Worm (Caenorhabditis elegans) whole organism, L1 larva: ENCODE results near the gene W01D2.6.
A peak's percentile ranks its signal among the peaks of the same experiment; 100 is the strongest.

Experiments used
- C16A3.4 ChIP-seq: fragments of 150-350 bp; optimal IDR thresholded peaks from 2 replicates; lab custom pipeline; 2014; ENCODE audit warnings: missing biosample characterization, missing genetic modification characterization
- F16B12.6 ChIP-seq: fragments of 150-350 bp; optimal IDR thresholded peaks from 2 replicates; lab custom pipeline; 2014; ENCODE audit warnings: missing biosample characterization, missing genetic modification characterization
- aha-1 ChIP-seq: fragments of 150-350 bp; optimal IDR thresholded peaks from 2 replicates; lab custom pipeline; 2014; ENCODE audit warnings: missing biosample characterization, missing genetic modification characterization
- aly-2 ChIP-seq: fragments of 150-350 bp; optimal IDR thresholded peaks from 2 replicates; lab custom pipeline; 2014; ENCODE audit warnings: missing biosample characterization, missing genetic modification characterization
- ama-1 ChIP-seq: fragments of 150-350 bp; optimal IDR thresholded peaks from 2 replicates; lab custom pipeline; 2014
- blmp-1 ChIP-seq: fragments of 150-350 bp; optimal IDR thresholded peaks from 2 replicates; lab custom pipeline; 2014; ENCODE audit warnings: missing biosample characterization, missing genetic modification characterization
- ceh-8 ChIP-seq: fragments of 200-800 bp; sonication (Bioruptor generic); optimal IDR thresholded peaks from 2 replicates; lab custom pipeline; 2018; ENCODE audit warnings: mild to moderate bottlenecking, missing genetic modification characterization, moderate library complexity, missing compliant biosample characterization
- ceh-90 ChIP-seq: sonication (generic microtip); optimal IDR thresholded peaks from 2 replicates; lab custom pipeline; 2016; ENCODE audit warnings: missing genetic modification characterization, missing compliant biosample characterization
- ces-1 ChIP-seq: fragments of 150-350 bp; optimal IDR thresholded peaks from 2 replicates; lab custom pipeline; 2014; ENCODE audit warnings: missing biosample characterization, missing genetic modification reagents, missing genetic modification characterization
- dpl-1 ChIP-seq, 3 experiments: fragments of 150-350 bp in 2 of 3; sonication (generic microtip) in 1 of 3; optimal IDR thresholded peaks; 2 replicates each; lab custom pipeline; 2014 to 2017; ENCODE audit warnings: missing biosample characterization in 3 of 3, missing genetic modification characterization in 3 of 3, missing genetic modification reagents in 3 of 3
- elt-3 ChIP-seq, 6 experiments: fragments of 150-350 bp in 1 of 6; sonication (generic microtip); optimal IDR thresholded peaks; 2 replicates each; lab custom pipeline; 2017 to 2018; ENCODE audit warnings: missing biosample characterization in 6 of 6, missing genetic modification characterization in 6 of 6, inconsistent platforms in 1 of 6
- fkh-10 ChIP-seq: sonication (generic microtip); optimal IDR thresholded peaks from 2 replicates; lab custom pipeline; 2017; ENCODE audit warnings: missing biosample characterization, missing genetic modification reagents, missing genetic modification characterization
- grh-1 ChIP-seq: fragments of 200-800 bp; sonication (Bioruptor generic); IDR thresholded peaks from 2 replicates; pipeline ENCODE4 v1.3.6; 2022; ENCODE audit warnings: missing genetic modification reagents, missing genetic modification characterization, missing compliant biosample characterization
- hlh-17 ChIP-seq: fragments of 200-800 bp; sonication (Bioruptor generic); optimal IDR thresholded peaks from 2 replicates; lab custom pipeline; 2018; ENCODE audit warnings: missing genetic modification characterization, mild to moderate bottlenecking, missing compliant biosample characterization, moderate library complexity, borderline replicate concordance
- hlh-4 ChIP-seq: sonication (generic microtip); optimal IDR thresholded peaks from 2 replicates; lab custom pipeline; 2016; ENCODE audit warnings: mild to moderate bottlenecking, missing genetic modification characterization, missing compliant biosample characterization
- irx-1 ChIP-seq: sonication (generic microtip); optimal IDR thresholded peaks from 2 replicates; lab custom pipeline; 2016; ENCODE audit warnings: missing genetic modification characterization, missing compliant biosample characterization
- isw-1 ChIP-seq: fragments of 200-800 bp; sonication (Bioruptor generic); IDR thresholded peaks from 2 replicates; pipeline ENCODE4 v1.3.6; 2022; ENCODE audit warnings: missing genetic modification characterization, missing compliant biosample characterization
- lin-13 ChIP-seq: fragments of 150-350 bp; optimal IDR thresholded peaks from 2 replicates; lab custom pipeline; 2014; ENCODE audit warnings: missing biosample characterization, missing genetic modification reagents, missing genetic modification characterization
- lin-14 ChIP-seq: fragments of 200-800 bp; sonication (Bioruptor generic); optimal IDR thresholded peaks from 2 replicates; lab custom pipeline; 2018; ENCODE audit warnings: mild to moderate bottlenecking, missing genetic modification characterization, moderate library complexity, missing compliant biosample characterization
- lin-35 ChIP-seq, 2 experiments: fragments of 150-350 bp; optimal IDR thresholded peaks; 2 replicates each; lab custom pipeline; 2014; ENCODE audit warnings: missing biosample characterization in 2 of 2, missing genetic modification characterization in 2 of 2, missing genetic modification reagents in 2 of 2
- lin-39 ChIP-seq: fragments of 150-350 bp; optimal IDR thresholded peaks from 2 replicates; lab custom pipeline; 2014; ENCODE audit warnings: missing biosample characterization, missing genetic modification reagents, missing genetic modification characterization
- lir-3 ChIP-seq: sonication (generic microtip); optimal IDR thresholded peaks from 2 replicates; lab custom pipeline; 2016; ENCODE audit warnings: mild to moderate bottlenecking, missing genetic modification characterization, moderate library complexity, missing compliant biosample characterization; ENCODE audit not compliant: poor library complexity
- mef-2 ChIP-seq: fragments of 150-350 bp; optimal IDR thresholded peaks from 2 replicates; lab custom pipeline; 2014; ENCODE audit warnings: missing biosample characterization, missing genetic modification characterization
- nhr-19 ChIP-seq: fragments of 200-800 bp; sonication (Bioruptor generic); conservative IDR thresholded peaks from 2 replicates; pipeline ENCODE4 v1.3.6; 2022; ENCODE audit warnings: missing genetic modification characterization, missing compliant biosample characterization
- nhr-237 ChIP-seq: fragments of 150-350 bp; optimal IDR thresholded peaks from 2 replicates; lab custom pipeline; 2014; ENCODE audit warnings: missing biosample characterization, missing genetic modification characterization
- nhr-28 ChIP-seq: fragments of 150-350 bp; optimal IDR thresholded peaks from 2 replicates; lab custom pipeline; 2014; ENCODE audit warnings: missing biosample characterization, missing genetic modification characterization
- nhr-47 ChIP-seq: sonication (generic microtip); optimal IDR thresholded peaks from 2 replicates; lab custom pipeline; 2016; ENCODE audit warnings: mild to moderate bottlenecking, missing genetic modification characterization, moderate library complexity, missing compliant biosample characterization
- nhr-71 ChIP-seq: sonication (generic microtip); optimal IDR thresholded peaks from 2 replicates; lab custom pipeline; 2016; ENCODE audit warnings: mild to moderate bottlenecking, missing genetic modification characterization, moderate library complexity, missing compliant biosample characterization
- nhr-76 ChIP-seq: sonication (generic microtip); optimal IDR thresholded peaks from 2 replicates; lab custom pipeline; 2017; ENCODE audit warnings: missing biosample characterization, missing genetic modification characterization
- nhr-84 ChIP-seq: sonication (generic microtip); optimal IDR thresholded peaks from 2 replicates; lab custom pipeline; 2017; ENCODE audit warnings: missing biosample characterization, missing genetic modification characterization
- nhr-85 ChIP-seq: sonication (generic microtip); peaks from one replicate; lab custom pipeline; 2016; ENCODE audit warnings: missing genetic modification characterization, inconsistent platforms, missing compliant biosample characterization
- nhr-90 ChIP-seq: sonication (generic microtip); optimal IDR thresholded peaks from 2 replicates; lab custom pipeline; 2016; ENCODE audit warnings: mild to moderate bottlenecking, missing genetic modification characterization, missing compliant biosample characterization; ENCODE audit not compliant: poor library complexity
- pqm-1 ChIP-seq: sonication (generic microtip); optimal IDR thresholded peaks from 3 replicates; lab custom pipeline; 2017; ENCODE audit warnings: missing biosample characterization, missing genetic modification characterization
- rnt-1 ChIP-seq: sonication (generic microtip); optimal IDR thresholded peaks from 2 replicates; lab custom pipeline; 2016; ENCODE audit warnings: mild to moderate bottlenecking, missing genetic modification characterization, moderate library complexity, missing compliant biosample characterization
- sptf-1 ChIP-seq: fragments of 150-350 bp; optimal IDR thresholded peaks from 2 replicates; lab custom pipeline; 2014; ENCODE audit warnings: missing biosample characterization, missing genetic modification characterization
- sup-37 ChIP-seq: fragments of 200-800 bp; sonication (Bioruptor generic); optimal IDR thresholded peaks from 2 replicates; lab custom pipeline; 2018; ENCODE audit warnings: mild to moderate bottlenecking, missing genetic modification characterization, missing compliant biosample characterization
- swsn-7 ChIP-seq: sonication (generic microtip); optimal IDR thresholded peaks from 2 replicates; lab custom pipeline; 2016; ENCODE audit warnings: missing genetic modification characterization, missing compliant biosample characterization
- tlp-1 ChIP-seq: fragments of 150-350 bp; optimal IDR thresholded peaks from 2 replicates; lab custom pipeline; 2014; ENCODE audit warnings: missing biosample characterization, missing genetic modification characterization
- unc-130 ChIP-seq: fragments of 150-350 bp; optimal IDR thresholded peaks from 2 replicates; lab custom pipeline; 2017; ENCODE audit warnings: missing biosample characterization, missing genetic modification characterization, inconsistent platforms
- unc-62 ChIP-seq: fragments of 150-350 bp; optimal IDR thresholded peaks from 2 replicates; lab custom pipeline; 2014; ENCODE audit warnings: missing biosample characterization, missing genetic modification reagents, missing genetic modification characterization
- unc-86 ChIP-seq: sonication (generic microtip); optimal IDR thresholded peaks from 2 replicates; lab custom pipeline; 2016; ENCODE audit warnings: missing genetic modification characterization, missing compliant biosample characterization
- zag-1 ChIP-seq: fragments of 150-350 bp; optimal IDR thresholded peaks from 2 replicates; lab custom pipeline; 2014; ENCODE audit warnings: missing biosample characterization, missing genetic modification characterization
- ztf-11 ChIP-seq, 2 experiments: sonication (generic microtip); optimal IDR thresholded peaks; 2 replicates each; lab custom pipeline; 2016 to 2017; ENCODE audit warnings: missing genetic modification characterization in 2 of 2, missing biosample characterization in 1 of 2, missing compliant biosample characterization in 1 of 2

The W01D2.6 gene

ce11 chrII:14808686-14809085 is at the start of gene W01D2.6:
Gene W01D2.6 (plus strand): TSS chrII:14808986.
- TF ChIP-seq swsn-7 (tag; lab: Kevin White, UChicago) (no peak), hlh-4 (tag; lab: Kevin White, UChicago) (no peak), lin-14 (GFP tag; lab: Kevin White, UChicago) (no peak), fkh-10 (GFP tag; lab: Kevin White, UChicago) (no peak), unc-130 (tag; lab: Kevin White, UChicago) (no peak), unc-62 (GFP tag; lab: Kevin White, UChicago) (no peak), hlh-17 (GFP tag; lab: Kevin White, UChicago) (no peak), ztf-11 (tag; optimal IDR thresholded peaks at IDR 0.05; lab: Kevin White, UChicago) (no peak), aly-2 (tag; lab: Kevin White, UChicago) (no peak), lin-39 (tag; lab: Kevin White, UChicago) (no peak), sup-37 (GFP tag; lab: Kevin White, UChicago) (no peak), nhr-47 (tag; lab: Kevin White, UChicago) (no peak), dpl-1 (GFP tag; optimal IDR thresholded peaks at IDR 0.05; lab: Kevin White, UChicago) (no peak), rnt-1 (tag; lab: Kevin White, UChicago) (no peak), nhr-28 (tag; lab: Kevin White, UChicago) (no peak), mef-2 (tag; lab: Kevin White, UChicago) (no peak), sptf-1 (tag; lab: Kevin White, UChicago) (no peak), nhr-84 (tag; lab: Kevin White, UChicago) (no peak)

- TF ChIP-seq isw-1 (GFP tag; lab: Robert Waterston, UW) (peak; percentile 21; the same call in 1 of the 2 replicates), nhr-19 (GFP tag; lab: Robert Waterston, UW) (peak; percentile 64)
Measured at ce11 chrII:14762528-14762927, 46.3 kb upstream of the W01D2.6 start.

ce11 chrII:14768804-14769203 is 40.0 kb upstream of the W01D2.6 start:
- no peak for TF ChIP-seq aly-2 (tag; lab: Kevin White, UChicago)
- no peak for TF ChIP-seq C16A3.4
- no peak for TF ChIP-seq nhr-90 (tag; lab: Kevin White, UChicago)
- TF ChIP-seq nhr-71: no peak
- TF ChIP-seq lin-14 (GFP tag; lab: Kevin White, UChicago): no peak
- TF ChIP-seq unc-62 (GFP tag; lab: Kevin White, UChicago): no peak
- TF ChIP-seq ceh-90 (tag; lab: Kevin White, UChicago): no peak
- TF ChIP-seq nhr-237: no peak
- no peak for TF ChIP-seq lin-35 (GFP tag; optimal IDR thresholded peaks at IDR 0.05; lab: Kevin White, UChicago)
- no peak for TF ChIP-seq nhr-76
- TF ChIP-seq unc-130 (tag; lab: Kevin White, UChicago): no peak
- TF ChIP-seq lin-39 (tag; lab: Kevin White, UChicago): no peak
- TF ChIP-seq nhr-85: no peak
- no peak for TF ChIP-seq fkh-10 (GFP tag; lab: Kevin White, UChicago)
- no peak for TF ChIP-seq sup-37 (GFP tag; lab: Kevin White, UChicago)
- TF ChIP-seq lir-3 (tag; lab: Kevin White, UChicago): no peak

- TF ChIP-seq irx-1 (tag; lab: Kevin White, UChicago): no peak
- TF ChIP-seq ces-1 (GFP tag; lab: Kevin White, UChicago): no peak
- no peak for TF ChIP-seq F16B12.6
Measured at ce11 chrII:14771096-14771495, 37.7 kb upstream of the W01D2.6 start.

- TF ChIP-seq rnt-1 (tag; lab: Kevin White, UChicago) (no peak), tlp-1 (no peak), pqm-1 (no peak), blmp-1 (tag; lab: Kevin White, UChicago) (no peak), lin-13 (GFP tag; lab: Kevin White, UChicago) (no peak), fkh-10 (GFP tag; lab: Kevin White, UChicago) (no peak), ceh-90 (tag; lab: Kevin White, UChicago) (no peak), aha-1 (tag; lab: Kevin White, UChicago) (no peak), elt-3 (tag; optimal IDR thresholded peaks at IDR 0.05; lab: Kevin White, UChicago) (no peak), grh-1 (GFP tag; lab: Robert Waterston, UW) (no peak), unc-86 (tag; lab: Kevin White, UChicago) (no peak), zag-1 (no peak), ama-1 (lab: Kevin White, UChicago) (no peak), dpl-1 (GFP tag; optimal IDR thresholded peaks at IDR 0.05; lab: Kevin White, UChicago) (no peak), ceh-8 (GFP tag; lab: Kevin White, UChicago) (no peak)
Measured at ce11 chrII:14772113-14772512, 36.7 kb upstream of the W01D2.6 start.
